Fruit fly (Drosophila melanogaster): ENCODE data around the gene CG7600.

Gene CG7600

dm6 chr3L:11205608-11206336 is 4.8 kb upstream of the CG7600 start, which contains the start of gene Plod (continued):
- no peak for TF ChIP-seq dm (GFP tag; optimal IDR thresholded peaks at IDR 0.05)
- TF ChIP-seq Atf3 (GFP tag; optimal IDR thresholded peaks at IDR 0.05) = no peak
- no peak for TF ChIP-seq pb (GFP tag; optimal IDR thresholded peaks at IDR 0.05)
- no peak for TF ChIP-seq tx (GFP tag; optimal IDR thresholded peaks at IDR 0.05)
- TF ChIP-seq CG3847 (GFP tag; IDR thresholded peaks at IDR 0.05) = peak; percentile 28; the same call in 1 of the 2 replicates
- peak; percentile 67 for TF ChIP-seq CG17829 (tag; optimal IDR thresholded peaks at IDR 0.05)
- no peak for TF ChIP-seq CG17612 (GFP tag; IDR thresholded peaks at IDR 0.05)
- peak; percentile 43 for TF ChIP-seq CG1602 (GFP tag; optimal IDR thresholded peaks at IDR 0.05)
- TF ChIP-seq Bdp1 (GFP tag; optimal IDR thresholded peaks at IDR 0.05) = peak; percentile 18
- TF ChIP-seq ems (GFP tag; optimal IDR thresholded peaks at IDR 0.05) = peak; percentile 19
- TF ChIP-seq ftz-f1 (GFP tag; optimal IDR thresholded peaks at IDR 0.05) = no peak
- TF ChIP-seq CG10543 (GFP tag; optimal IDR thresholded peaks at IDR 0.05) = peak; percentile 18
- peak; percentile 75 for TF ChIP-seq chm (GFP tag; IDR thresholded peaks at IDR 0.05)
- TF ChIP-seq aop (GFP tag; IDR thresholded peaks at IDR 0.05) = no peak
- TF ChIP-seq CG2712 (tag; optimal IDR thresholded peaks at IDR 0.05) = peak; percentile 72
- TF ChIP-seq tgo (GFP tag; IDR thresholded peaks at IDR 0.05) = peak; percentile 59
- TF ChIP-seq bigmax (GFP tag; optimal IDR thresholded peaks at IDR 0.05) = no peak
- no peak for TF ChIP-seq HLH4C (GFP tag; IDR thresholded peaks at IDR 0.05; ENCODE audit: partially characterized antibody)
- peak; percentile 6 for TF ChIP-seq CG6254 (GFP tag; optimal IDR thresholded peaks at IDR 0.05)
- TF ChIP-seq prd (optimal IDR thresholded peaks at IDR 0.05) = no peak
- peak; percentile 55 for TF ChIP-seq prd (GFP tag; IDR thresholded peaks at IDR 0.05)
- TF ChIP-seq Antp (GFP tag; optimal IDR thresholded peaks at IDR 0.05) = peak; percentile 1
- TF ChIP-seq caup (GFP tag; optimal IDR thresholded peaks at IDR 0.05; ENCODE audit: severe bottlenecking) = peak; percentile 40
- TF ChIP-seq CG4707 (GFP tag; optimal IDR thresholded peaks at IDR 0.05) = no peak
- peak; percentile 97 for TF ChIP-seq ssp (GFP tag; IDR thresholded peaks at IDR 0.05)
- no peak for TF ChIP-seq cad (GFP tag; optimal IDR thresholded peaks at IDR 0.05)
- TF ChIP-seq Xbp1 (GFP tag; optimal IDR thresholded peaks at IDR 0.05) = peak; percentile 53
- no peak for TF ChIP-seq maf-S (GFP tag; optimal IDR thresholded peaks at IDR 0.05)
- TF ChIP-seq CG10959 (GFP tag; IDR thresholded peaks at IDR 0.05) = no peak
- peak; percentile 63 for TF ChIP-seq YL-1 (GFP tag; optimal IDR thresholded peaks at IDR 0.05)
- peak; percentile 34 for TF ChIP-seq NfI (GFP tag; optimal IDR thresholded peaks at IDR 0.05)
- TF ChIP-seq cas (GFP tag; IDR thresholded peaks at IDR 0.05) = no peak
- TF ChIP-seq Usf (GFP tag; optimal IDR thresholded peaks at IDR 0.05) = no peak
- TF ChIP-seq CG8281 (tag; optimal IDR thresholded peaks at IDR 0.05) = no peak
- TF ChIP-seq CG7745 (tag; optimal IDR thresholded peaks at IDR 0.05) = no peak
- TF ChIP-seq CG2889 (GFP tag; IDR thresholded peaks at IDR 0.05) = 0 out of 3 replicates have a peak, but pooled peaks have one; percentile 29
- TF ChIP-seq CG18011 (GFP tag; optimal IDR thresholded peaks at IDR 0.05) = no peak
- TF ChIP-seq CG7786 (GFP tag; optimal IDR thresholded peaks at IDR 0.05) = no peak
- no peak for TF ChIP-seq CG9609 (GFP tag; optimal IDR thresholded peaks at IDR 0.05)
- no peak for TF ChIP-seq Sry-β (GFP tag; optimal IDR thresholded peaks at IDR 0.05)
- TF ChIP-seq CG4854 (GFP tag; optimal IDR thresholded peaks at IDR 0.05) = no peak
- peak; percentile 15 for TF ChIP-seq D19A (tag; optimal IDR thresholded peaks at IDR 0.05)
- peak; percentile 98 for TF ChIP-seq insv (GFP tag; optimal IDR thresholded peaks at IDR 0.05)
- TF ChIP-seq E2f1 (GFP tag; IDR thresholded peaks at IDR 0.05) = peak; percentile 57
- TF ChIP-seq hbn (GFP tag; IDR thresholded peaks at IDR 0.05; ENCODE audit: partially characterized antibody) = 0 out of 2 replicates have a peak, but pooled peaks have one; percentile 26
- no peak for TF ChIP-seq CG3065 (GFP tag; optimal IDR thresholded peaks at IDR 0.05)
- no peak; the same call in 1 of the 2 replicates for TF ChIP-seq Nf-YA (GFP tag; IDR thresholded peaks at IDR 0.05)
- peak in 1 of 2 experiments; percentile 27 for TF ChIP-seq Dfd (GFP tag; optimal IDR thresholded peaks at IDR 0.05)
- TF ChIP-seq CG6791 (GFP tag; IDR thresholded peaks at IDR 0.05; ENCODE audit: partially characterized antibody) = 0 out of 3 replicates have a peak, but pooled peaks have one; percentile 45
- peak; percentile 73 for TF ChIP-seq gem (tag; optimal IDR thresholded peaks at IDR 0.05)
